Fruit fly (Drosophila melanogaster) whole organism, wandering third instar larva: ENCODE measurements around the gene CG31752.

Experiments used
- rgr ChIP-seq: fragments of 200-800 bp; sonication (Bioruptor generic); optimal IDR thresholded peaks from 3 replicates; lab custom pipeline; 2016; ENCODE audit warnings: missing biosample characterization, mild to moderate bottlenecking, missing genetic modification characterization
- usp ChIP-seq: fragments of >200 bp; optimal IDR thresholded peaks from 2 replicates; lab custom pipeline; 2017; ENCODE audit warnings: missing biosample characterization, missing genetic modification characterization

DNA sequence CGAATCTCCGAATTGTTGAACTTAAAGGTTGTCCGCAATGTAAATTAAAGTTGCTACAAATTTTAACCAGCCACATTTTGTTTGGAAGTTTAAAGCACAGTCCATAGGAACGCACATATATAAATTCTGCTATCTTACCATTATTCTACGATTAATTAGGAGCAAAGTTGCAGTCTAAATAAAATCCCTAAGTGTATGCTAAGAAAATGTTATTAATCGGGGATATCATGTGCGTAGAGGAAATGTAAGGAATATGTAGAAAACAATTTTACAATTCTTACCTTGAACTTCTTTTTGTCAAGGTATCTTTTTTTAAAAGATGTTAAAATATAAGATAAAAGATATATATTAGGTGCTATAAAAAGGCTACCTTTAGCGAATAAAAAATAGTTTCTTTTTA lies 22.7 kb downstream of the CG31752 start:
- TF ChIP-seq usp (GFP tag; lab: Kevin White, UChicago) = no peak
- TF ChIP-seq rgr = no peak
